Fruit fly (Drosophila melanogaster) whole organism, pupa: ENCODE measurements around the gene CG32119.

Experiments used
- CG10348 ChIP-seq: fragments of 200-800 bp; sonication (Bioruptor generic); IDR thresholded peaks from 2 replicates; pipeline ENCODE4 v1.3.6; 2022; ENCODE audit warnings: missing biosample characterization, missing genetic modification characterization
- CG12605 ChIP-seq: fragments of 200-800 bp; sonication (Bioruptor generic); IDR thresholded peaks from 2 replicates; pipeline ENCODE4 v1.3.6; 2022; ENCODE audit warnings: missing biosample characterization, missing genetic modification characterization
- CG14655 ChIP-seq: fragments of 200-800 bp; sonication (Bioruptor generic); optimal IDR thresholded peaks from 3 replicates; lab custom pipeline; 2017; ENCODE audit warnings: mild to moderate bottlenecking, missing biosample characterization, missing genetic modification reagents, missing genetic modification characterization
- CG15710 ChIP-seq: fragments of 200-800 bp; sonication (Bioruptor generic); optimal IDR thresholded peaks from 2 replicates; lab custom pipeline; 2018; ENCODE audit warnings: missing biosample characterization, mild to moderate bottlenecking, missing genetic modification characterization, moderate library complexity
- CG17806 ChIP-seq: fragments of 200-800 bp; sonication (Bioruptor generic); optimal IDR thresholded peaks from 2 replicates; lab custom pipeline; 2018; ENCODE audit warnings: missing biosample characterization, mild to moderate bottlenecking, missing genetic modification characterization, moderate library complexity
- CG4496 ChIP-seq: fragments of 200-800 bp; sonication (Bioruptor generic); IDR thresholded peaks from 3 replicates; pipeline ENCODE4 v1.3.6; 2022; ENCODE audit warnings: missing biosample characterization, missing genetic modification characterization
- CG8159 ChIP-seq: fragments of 200-800 bp; sonication (Bioruptor generic); optimal IDR thresholded peaks from 3 replicates; lab custom pipeline; 2018; ENCODE audit warnings: missing biosample characterization, mild to moderate bottlenecking, missing genetic modification characterization, moderate library complexity
- EcR ChIP-seq: fragments of 200-800 bp; sonication (Bioruptor generic); optimal IDR thresholded peaks from 3 replicates; lab custom pipeline; 2019; ENCODE audit warnings: missing biosample characterization, missing genetic modification characterization, mild to moderate bottlenecking, moderate library complexity, missing genetic modification reagents
- Pif1A ChIP-seq: fragments of 200-800 bp; sonication (Bioruptor generic); optimal IDR thresholded peaks from 3 replicates; lab custom pipeline; 2016; ENCODE audit warnings: missing biosample characterization, missing genetic modification characterization

DNA sequence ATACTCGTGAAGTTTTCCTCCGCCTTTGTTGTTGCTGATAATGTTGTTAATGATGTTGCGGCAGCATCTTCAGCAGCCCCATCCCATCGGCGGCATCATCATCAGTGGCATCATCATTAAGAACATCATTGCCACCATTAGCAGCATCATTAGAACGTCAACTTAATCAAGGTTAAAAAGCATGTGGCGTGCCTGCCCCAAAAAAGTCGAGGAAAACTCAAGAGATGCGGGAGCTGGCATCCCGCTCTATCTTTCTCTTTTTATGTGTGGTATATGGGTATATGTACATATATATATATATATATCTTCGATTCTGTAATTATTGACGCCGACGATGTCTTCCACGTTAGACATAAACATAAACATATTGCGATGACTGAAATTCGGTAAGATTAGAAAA, 17.3 kb downstream of the CG32119 start:
- TF ChIP-seq CG8159 (tag; lab: Kevin White, UChicago) = no peak
- TF ChIP-seq CG10348 (GFP tag; lab: Robert Waterston, UW) = no peak
- no peak for TF ChIP-seq Pif1A (GFP tag; lab: Kevin White, UChicago)
- no peak for TF ChIP-seq CG4496 (GFP tag; lab: Robert Waterston, UW)
- TF ChIP-seq CG14655 = no peak
- no peak for TF ChIP-seq EcR (GFP tag; lab: Kevin White, UChicago)
- no peak for TF ChIP-seq CG17806
- TF ChIP-seq CG15710 (tag; lab: Kevin White, UChicago) = no peak
- TF ChIP-seq CG12605 (GFP tag; lab: Robert Waterston, UW) = no peak
